Fruit fly (Drosophila melanogaster): ENCODE data around the gene Fdx1.

Fdx1 gene

dm6 chr3L:9419328-9419727 is 48.3 kb upstream of the Fdx1 start (continued):
- peak; percentile 3 for TF ChIP-seq esn (GFP tag; optimal IDR thresholded peaks at IDR 0.05)
- no peak for TF ChIP-seq spab (GFP tag; optimal IDR thresholded peaks at IDR 0.05)
- TF ChIP-seq CG11902 (GFP tag; optimal IDR thresholded peaks at IDR 0.05) = peak; percentile 58
- no peak for TF ChIP-seq salr (GFP tag; optimal IDR thresholded peaks at IDR 0.05)
- TF ChIP-seq CG16779 (tag; optimal IDR thresholded peaks at IDR 0.05) = no peak
- peak; percentile 47 for TF ChIP-seq Sox14 (GFP tag; optimal IDR thresholded peaks at IDR 0.05)
- TF ChIP-seq CG11294 (GFP tag; IDR thresholded peaks at IDR 0.05) = peak; percentile 65
- peak; percentile 60 for TF ChIP-seq acj6 (GFP tag; optimal IDR thresholded peaks at IDR 0.05)
- peak; percentile 63 for TF ChIP-seq CG32006 (GFP tag; optimal IDR thresholded peaks at IDR 0.05)
- no peak for TF ChIP-seq CG6854 (GFP tag; optimal IDR thresholded peaks at IDR 0.05)
- no peak for TF ChIP-seq dac (GFP tag; optimal IDR thresholded peaks at IDR 0.05)
- TF ChIP-seq CG6792 (GFP tag; optimal IDR thresholded peaks at IDR 0.05) = no peak
- TF ChIP-seq CG8632 (GFP tag; optimal IDR thresholded peaks at IDR 0.05) = peak; percentile 35
- no peak for TF ChIP-seq CG6808 (GFP tag; optimal IDR thresholded peaks at IDR 0.05)
- TF ChIP-seq Blimp-1 (GFP tag; optimal IDR thresholded peaks at IDR 0.05) = no peak

- TF ChIP-seq ss (GFP tag; optimal IDR thresholded peaks at IDR 0.05) (no peak), CG11294 (GFP tag; IDR thresholded peaks at IDR 0.05) (no peak), CG6808 (GFP tag; optimal IDR thresholded peaks at IDR 0.05) (no peak), CG34406 (GFP tag; optimal IDR thresholded peaks at IDR 0.05) (no peak), Sox102F (GFP tag; optimal IDR thresholded peaks at IDR 0.05) (no peak), CG6163 (GFP tag; IDR thresholded peaks at IDR 0.05) (no peak), Eip75B (GFP tag; optimal IDR thresholded peaks at IDR 0.05) (no peak), CG9139 (GFP tag; optimal IDR thresholded peaks at IDR 0.05) (no peak), OdsH (GFP tag; optimal IDR thresholded peaks at IDR 0.05) (no peak), Ets96B (tag; optimal IDR thresholded peaks at IDR 0.05) (no peak), CG7368 (GFP tag; optimal IDR thresholded peaks at IDR 0.05) (no peak)
Observed at dm6 chr3L:9417288-9417687, 46.2 kb upstream of the Fdx1 start, which contains the start of gene CG3982. CG3982 (minus strand) TSS chr3L:9417388.

dm6 chr3L:9410754-9411423 is 39.9 kb upstream of the Fdx1 start, which contains the start of the genes CG4022 and Cpsf5:
CG4022 (minus strand) TSS chr3L:9410832.
Cpsf5 (plus strand) TSS chr3L:9411038.
- TF ChIP-seq Ets21C (GFP tag; optimal IDR thresholded peaks at IDR 0.05) (peak; percentile 46), acj6 (GFP tag; optimal IDR thresholded peaks at IDR 0.05) (peak; percentile 77), CG9139 (GFP tag; optimal IDR thresholded peaks at IDR 0.05) (no peak), CG6854 (GFP tag; optimal IDR thresholded peaks at IDR 0.05) (no peak), CG15336 (GFP tag; IDR thresholded peaks at IDR 0.05) (peak; percentile 79), svp (GFP tag) (no peak), CG8119 (GFP tag; IDR thresholded peaks at IDR 0.05) (peak; percentile 73), Eip75B (GFP tag; optimal IDR thresholded peaks at IDR 0.05) (peak; percentile 78), spab (GFP tag; optimal IDR thresholded peaks at IDR 0.05) (no peak), CG6792 (GFP tag; optimal IDR thresholded peaks at IDR 0.05) (peak; percentile 64), CG10631 (GFP tag; optimal IDR thresholded peaks at IDR 0.05) (peak; percentile 79), pdm3 (GFP tag; optimal IDR thresholded peaks at IDR 0.05) (peak; percentile 84), Ets96B (tag; optimal IDR thresholded peaks at IDR 0.05) (peak; percentile 61), CG4318 (GFP tag; optimal IDR thresholded peaks at IDR 0.05) (no peak), CG6163 (GFP tag; IDR thresholded peaks at IDR 0.05) (peak; percentile 79), ss (GFP tag; optimal IDR thresholded peaks at IDR 0.05) (peak; percentile 34 to 47), CG31627 (GFP tag; optimal IDR thresholded peaks at IDR 0.05) (peak; percentile 67), CG6808 (GFP tag; optimal IDR thresholded peaks at IDR 0.05) (peak; percentile 36), topi (GFP tag; optimal IDR thresholded peaks at IDR 0.05) (peak; percentile 70), CG11294 (GFP tag; IDR thresholded peaks at IDR 0.05) (0 out of 2 replicates have a peak, but pooled peaks have one; percentile 22), esn (GFP tag; optimal IDR thresholded peaks at IDR 0.05) (peak; percentile 82), vri (GFP tag; optimal IDR thresholded peaks at IDR 0.05) (peak; percentile 65), net (GFP tag; optimal IDR thresholded peaks at IDR 0.05) (peak; percentile 54), Blimp-1 (GFP tag; optimal IDR thresholded peaks at IDR 0.05) (no peak), CG7368 (GFP tag; optimal IDR thresholded peaks at IDR 0.05) (peak; percentile 56), Hr38 (GFP tag; optimal IDR thresholded peaks at IDR 0.05) (no peak), salr (GFP tag; optimal IDR thresholded peaks at IDR 0.05) (no peak), Sox102F (GFP tag; optimal IDR thresholded peaks at IDR 0.05) (peak; percentile 77), eg (GFP tag; IDR thresholded peaks at IDR 0.05) (peak; percentile 83; the same call in 2 of the 3 replicates), Smox (GFP tag; optimal IDR thresholded peaks at IDR 0.05) (peak; percentile 71), Hr4 (GFP tag; optimal IDR thresholded peaks at IDR 0.05) (peak; percentile 83), CG34406 (GFP tag; optimal IDR thresholded peaks at IDR 0.05) (peak; percentile 71), CG11902 (GFP tag; optimal IDR thresholded peaks at IDR 0.05) (peak; percentile 4), CG1621 (tag; optimal IDR thresholded peaks at IDR 0.05) (peak; percentile 36), dac (GFP tag; optimal IDR thresholded peaks at IDR 0.05) (no peak), Eip78C (GFP tag) (peak; percentile 91), CG3032 (tag; optimal IDR thresholded peaks at IDR 0.05) (peak; percentile 75), CG8319 (GFP tag; optimal IDR thresholded peaks at IDR 0.05) (no peak)

All from whole organism, prepupa.